Fruit fly (Drosophila melanogaster): ENCODE results near the gene Ctr9.

Ctr9 gene

dm6 chr3L:1302234-1302949 is 4.6 kb upstream of the Ctr9 start, which contains the start of the genes Rac1 and Acat2:
Rac1 (minus strand) TSS chr3L:1302683.
Acat2 (plus strand) TSS chr3L:1302944.
- TF ChIP-seq Clk (GFP tag; optimal IDR thresholded peaks at IDR 0.05) (no peak), CG14711 (tag; optimal IDR thresholded peaks at IDR 0.05) (peak; percentile 17), toe (GFP tag; optimal IDR thresholded peaks at IDR 0.05) (no peak), CG11617 (GFP tag; optimal IDR thresholded peaks at IDR 0.05) (peak; percentile 3), bab1 (GFP tag; optimal IDR thresholded peaks at IDR 0.05) (peak; percentile 44), CG1620 (GFP tag; optimal IDR thresholded peaks at IDR 0.05) (peak; percentile 29), cnc (optimal IDR thresholded peaks at IDR 0.05) (no peak)

- no peak for TF ChIP-seq CG14711 (tag; optimal IDR thresholded peaks at IDR 0.05)
- no peak for TF ChIP-seq toe (GFP tag; optimal IDR thresholded peaks at IDR 0.05)
- no peak for TF ChIP-seq CG7101 (tag; optimal IDR thresholded peaks at IDR 0.05)
- TF ChIP-seq Mnt (GFP tag; optimal IDR thresholded peaks at IDR 0.05), result no peak
- no peak for TF ChIP-seq CG5204 (GFP tag; optimal IDR thresholded peaks at IDR 0.05)
- TF ChIP-seq CG33017 (tag; optimal IDR thresholded peaks at IDR 0.05), result no peak
- TF ChIP-seq ovo (GFP tag; optimal IDR thresholded peaks at IDR 0.05), result no peak
- no peak for TF ChIP-seq CG1620 (GFP tag; optimal IDR thresholded peaks at IDR 0.05)
- TF ChIP-seq CG7045 (GFP tag; optimal IDR thresholded peaks at IDR 0.05), result no peak
- no peak for TF ChIP-seq CG12768 (GFP tag; optimal IDR thresholded peaks at IDR 0.05)
- no peak for TF ChIP-seq pad (GFP tag; optimal IDR thresholded peaks at IDR 0.05)
- no peak for TF ChIP-seq kay (GFP tag; ENCODE audit: borderline replicate concordance)
- TF ChIP-seq cic (GFP tag; optimal IDR thresholded peaks at IDR 0.05), result no peak
- TF ChIP-seq cnc (optimal IDR thresholded peaks at IDR 0.05), result no peak
- TF ChIP-seq Hr96 (GFP tag; optimal IDR thresholded peaks at IDR 0.05), result no peak
- TF ChIP-seq Clk (GFP tag; optimal IDR thresholded peaks at IDR 0.05), result no peak
- TF ChIP-seq CG11617 (GFP tag; optimal IDR thresholded peaks at IDR 0.05), result no peak
These were observed 4.1 kb upstream of the Ctr9 start for dm6 chr3L:1302950-1303352.

dm6 chr3L:1305317-1305716 is 1.7 kb upstream of the Ctr9 start:
- TF ChIP-seq CG12768 (GFP tag; optimal IDR thresholded peaks at IDR 0.05) (peak; percentile 20), CG33017 (tag; optimal IDR thresholded peaks at IDR 0.05) (peak; percentile 21), cnc (optimal IDR thresholded peaks at IDR 0.05) (no peak), cic (GFP tag; optimal IDR thresholded peaks at IDR 0.05) (peak; percentile 73), toe (GFP tag; optimal IDR thresholded peaks at IDR 0.05) (no peak)

- TF ChIP-seq CG12768 (GFP tag; optimal IDR thresholded peaks at IDR 0.05) (peak; percentile 38), ovo (GFP tag; optimal IDR thresholded peaks at IDR 0.05) (peak; percentile 43), kay (GFP tag; ENCODE audit: borderline replicate concordance) (no peak), Crg-1 (GFP tag; optimal IDR thresholded peaks at IDR 0.05) (peak; percentile 68), Clk (GFP tag; optimal IDR thresholded peaks at IDR 0.05) (peak; percentile 16), cnc (optimal IDR thresholded peaks at IDR 0.05) (no peak), pad (GFP tag; optimal IDR thresholded peaks at IDR 0.05) (peak; percentile 59), bab1 (GFP tag; optimal IDR thresholded peaks at IDR 0.05) (no peak), Hr96 (GFP tag; optimal IDR thresholded peaks at IDR 0.05) (no peak), CG5204 (GFP tag; optimal IDR thresholded peaks at IDR 0.05) (peak; percentile 90), cic (GFP tag; optimal IDR thresholded peaks at IDR 0.05) (no peak), CG11617 (GFP tag; optimal IDR thresholded peaks at IDR 0.05) (peak; percentile 91), CG7045 (GFP tag; optimal IDR thresholded peaks at IDR 0.05) (peak; percentile 72), toe (GFP tag; optimal IDR thresholded peaks at IDR 0.05) (peak; percentile 90), CG1620 (GFP tag; optimal IDR thresholded peaks at IDR 0.05) (peak; percentile 82), CG33017 (tag; optimal IDR thresholded peaks at IDR 0.05) (peak; percentile 81), tj (GFP tag; optimal IDR thresholded peaks at IDR 0.05) (peak; percentile 91), Mnt (GFP tag; optimal IDR thresholded peaks at IDR 0.05) (peak; percentile 83), CG14711 (tag; optimal IDR thresholded peaks at IDR 0.05) (peak; percentile 43), CG7101 (tag; optimal IDR thresholded peaks at IDR 0.05) (peak; percentile 83)
These were observed 6.2 kb downstream of the Ctr9 start, which contains the start of the genes sturkopf and Herc4 for dm6 chr3L:1313039-1313766. sturkopf (minus strand) TSS chr3L:1313377. Herc4 (plus strand) TSS chr3L:1313696.

- TF ChIP-seq CG7101 (tag; optimal IDR thresholded peaks at IDR 0.05) (no peak), Mnt (GFP tag; optimal IDR thresholded peaks at IDR 0.05) (peak; percentile 28), bab1 (GFP tag; optimal IDR thresholded peaks at IDR 0.05) (peak; percentile 54), CG5204 (GFP tag; optimal IDR thresholded peaks at IDR 0.05) (no peak), tj (GFP tag; optimal IDR thresholded peaks at IDR 0.05) (peak; percentile 42), CG12768 (GFP tag; optimal IDR thresholded peaks at IDR 0.05) (no peak), CG7045 (GFP tag; optimal IDR thresholded peaks at IDR 0.05) (no peak), Crg-1 (GFP tag; optimal IDR thresholded peaks at IDR 0.05) (no peak), kay (GFP tag; ENCODE audit: borderline replicate concordance) (no peak), CG1620 (GFP tag; optimal IDR thresholded peaks at IDR 0.05) (no peak), pad (GFP tag; optimal IDR thresholded peaks at IDR 0.05) (no peak), Clk (GFP tag; optimal IDR thresholded peaks at IDR 0.05) (no peak), CG14711 (tag; optimal IDR thresholded peaks at IDR 0.05) (no peak), cnc (optimal IDR thresholded peaks at IDR 0.05) (no peak), cic (GFP tag; optimal IDR thresholded peaks at IDR 0.05) (no peak), ovo (GFP tag; optimal IDR thresholded peaks at IDR 0.05) (no peak), CG11617 (GFP tag; optimal IDR thresholded peaks at IDR 0.05) (no peak), Hr96 (GFP tag; optimal IDR thresholded peaks at IDR 0.05) (no peak), toe (GFP tag; optimal IDR thresholded peaks at IDR 0.05) (no peak)
These were observed 11.2 kb downstream of the Ctr9 start, which contains the start of gene Myo61F for dm6 chr3L:1318241-1318640. Myo61F (plus strand) TSS chr3L:1318480.

All from whole organism, adult.